Worm (Caenorhabditis elegans) whole organism, L2 larva: ENCODE results near the gene E04D5.4.

Experiments used
- C34F6.9 ChIP-seq: fragments of 150-350 bp; optimal IDR thresholded peaks from 2 replicates; lab custom pipeline; 2014; ENCODE audit warnings: missing biosample characterization, missing genetic modification characterization
- F13H6.1 ChIP-seq: sonication (generic microtip); optimal IDR thresholded peaks from 2 replicates; lab custom pipeline; 2016; ENCODE audit warnings: missing genetic modification characterization, missing compliant biosample characterization
- R02D3.7 ChIP-seq: fragments of 150-350 bp; optimal IDR thresholded peaks from 2 replicates; lab custom pipeline; 2014; ENCODE audit warnings: missing biosample characterization, missing genetic modification characterization
- Y55F3AM.14 ChIP-seq: fragments of 200-800 bp; sonication (Bioruptor generic); optimal IDR thresholded peaks from 2 replicates; lab custom pipeline; 2018; ENCODE audit warnings: mild to moderate bottlenecking, missing genetic modification characterization, missing compliant biosample characterization
- ZK546.5 ChIP-seq: sonication (generic microtip); optimal IDR thresholded peaks from 2 replicates; lab custom pipeline; 2017; ENCODE audit warnings: missing biosample characterization, missing genetic modification characterization
- alr-1 ChIP-seq: fragments of 150-350 bp; optimal IDR thresholded peaks from 2 replicates; lab custom pipeline; 2014; ENCODE audit warnings: missing biosample characterization, missing genetic modification characterization
- aly-2 ChIP-seq: fragments of 150-350 bp; optimal IDR thresholded peaks from 2 replicates; lab custom pipeline; 2014; ENCODE audit warnings: missing biosample characterization, missing genetic modification characterization
- ama-1 ChIP-seq: fragments of 150-350 bp; optimal IDR thresholded peaks from 2 replicates; lab custom pipeline; 2018; ENCODE audit warnings: inconsistent platforms
- blmp-1 ChIP-seq: sonication (generic microtip); optimal IDR thresholded peaks from 2 replicates; lab custom pipeline; 2017; ENCODE audit warnings: missing genetic modification characterization, mild to moderate bottlenecking, missing compliant biosample characterization, antibody characterized with exemption, moderate library complexity; ENCODE audit not compliant: insufficient read depth
- ceh-16 ChIP-seq: fragments of 150-350 bp; optimal IDR thresholded peaks from 2 replicates; lab custom pipeline; 2014; ENCODE audit warnings: missing biosample characterization, missing genetic modification characterization
- ceh-82 ChIP-seq: fragments of 150-350 bp; optimal IDR thresholded peaks from 2 replicates; lab custom pipeline; 2014; ENCODE audit warnings: missing biosample characterization, missing genetic modification characterization
- crh-2 ChIP-seq: sonication (generic microtip); optimal IDR thresholded peaks from 2 replicates; lab custom pipeline; 2017; ENCODE audit warnings: missing biosample characterization, missing genetic modification characterization
- dmd-4 ChIP-seq: sonication (generic microtip); optimal IDR thresholded peaks from 2 replicates; lab custom pipeline; 2017; ENCODE audit warnings: missing biosample characterization, missing genetic modification characterization
- egl-27 ChIP-seq: sonication (generic microtip); optimal IDR thresholded peaks from 3 replicates; lab custom pipeline; 2017; ENCODE audit warnings: missing biosample characterization, missing genetic modification reagents, missing genetic modification characterization
- elt-1 ChIP-seq: fragments of 150-350 bp; optimal IDR thresholded peaks from 2 replicates; lab custom pipeline; 2014; ENCODE audit warnings: missing biosample characterization, missing genetic modification characterization
- elt-3 ChIP-seq: sonication (generic microtip); optimal IDR thresholded peaks from 2 replicates; lab custom pipeline; 2017; ENCODE audit warnings: missing biosample characterization, missing genetic modification characterization
- fos-1 ChIP-seq: fragments of 150-350 bp; optimal IDR thresholded peaks from 2 replicates; lab custom pipeline; 2014; ENCODE audit warnings: missing biosample characterization, missing genetic modification characterization
- gmeb-1 ChIP-seq: fragments of 150-350 bp; optimal IDR thresholded peaks from 2 replicates; lab custom pipeline; 2014; ENCODE audit warnings: missing biosample characterization, missing genetic modification characterization
- lin-11 ChIP-seq: fragments of 150-350 bp; sonication (generic microtip); optimal IDR thresholded peaks from 2 replicates; lab custom pipeline; 2014; ENCODE audit warnings: missing biosample characterization, missing genetic modification characterization, inconsistent platforms, mixed read lengths
- lin-13 ChIP-seq: fragments of 150-350 bp; optimal IDR thresholded peaks from 2 replicates; lab custom pipeline; 2014; ENCODE audit warnings: missing biosample characterization, missing genetic modification reagents, missing genetic modification characterization
- lin-39 ChIP-seq: fragments of 150-350 bp; optimal IDR thresholded peaks from 2 replicates; lab custom pipeline; 2014; ENCODE audit warnings: missing biosample characterization, missing genetic modification reagents, missing genetic modification characterization
- lsy-2 ChIP-seq, 2 experiments: fragments of 150-350 bp in 1 of 2; sonication (generic microtip) in 1 of 2; optimal IDR thresholded peaks; 2 replicates each; lab custom pipeline; 2014 to 2017; ENCODE audit warnings: missing biosample characterization in 2 of 2, missing genetic modification characterization in 2 of 2
- mab-5 ChIP-seq: fragments of 150-350 bp; optimal IDR thresholded peaks from 2 replicates; lab custom pipeline; 2014; ENCODE audit warnings: missing biosample characterization, missing genetic modification characterization
- mbf-1 ChIP-seq: sonication (generic microtip); optimal IDR thresholded peaks from 2 replicates; lab custom pipeline; 2017; ENCODE audit warnings: missing biosample characterization, missing genetic modification characterization
- mdl-1 ChIP-seq, 2 experiments: fragments of 150-350 bp in 1 of 2; sonication (generic microtip) in 1 of 2; optimal IDR thresholded peaks; 2 replicates each; lab custom pipeline; 2017; ENCODE audit warnings: missing biosample characterization in 2 of 2, missing genetic modification characterization in 2 of 2
- nhr-10 ChIP-seq: sonication (generic microtip); optimal IDR thresholded peaks from 2 replicates; lab custom pipeline; 2017; ENCODE audit warnings: missing biosample characterization, missing genetic modification characterization
- nhr-11 ChIP-seq: fragments of 150-350 bp; optimal IDR thresholded peaks from 2 replicates; lab custom pipeline; 2014; ENCODE audit warnings: missing biosample characterization, missing genetic modification characterization
- nhr-12 ChIP-seq: fragments of 150-350 bp; optimal IDR thresholded peaks from 2 replicates; lab custom pipeline; 2014; ENCODE audit warnings: missing biosample characterization, missing genetic modification characterization
- nhr-129 ChIP-seq: fragments of 150-350 bp; optimal IDR thresholded peaks from 2 replicates; lab custom pipeline; 2014; ENCODE audit warnings: missing biosample characterization, missing genetic modification characterization
- nhr-21 ChIP-seq: fragments of 150-350 bp; optimal IDR thresholded peaks from 2 replicates; lab custom pipeline; 2014; ENCODE audit warnings: missing biosample characterization, missing genetic modification characterization
- nhr-23 ChIP-seq: fragments of 150-350 bp; optimal IDR thresholded peaks from 2 replicates; lab custom pipeline; 2014; ENCODE audit warnings: missing biosample characterization, missing genetic modification reagents, missing genetic modification characterization
- nhr-237 ChIP-seq: fragments of 150-350 bp; optimal IDR thresholded peaks from 2 replicates; lab custom pipeline; 2014; ENCODE audit warnings: missing biosample characterization, missing genetic modification characterization
- nhr-25 ChIP-seq: fragments of 150-350 bp; sonication (generic microtip); optimal IDR thresholded peaks from 3 replicates; lab custom pipeline; 2014; ENCODE audit warnings: missing biosample characterization, missing genetic modification characterization
- nhr-6 ChIP-seq: fragments of 150-350 bp; optimal IDR thresholded peaks from 2 replicates; lab custom pipeline; 2014; ENCODE audit warnings: missing biosample characterization, missing genetic modification characterization
- nhr-77 ChIP-seq: fragments of 150-350 bp; optimal IDR thresholded peaks from 2 replicates; lab custom pipeline; 2014; ENCODE audit warnings: missing biosample characterization, missing genetic modification characterization
- peb-1 ChIP-seq: fragments of 150-350 bp; optimal IDR thresholded peaks from 2 replicates; lab custom pipeline; 2014; ENCODE audit warnings: missing biosample characterization, missing genetic modification characterization
- sem-4 ChIP-seq: fragments of 150-350 bp; optimal IDR thresholded peaks from 2 replicates; lab custom pipeline; 2014; ENCODE audit warnings: missing biosample characterization, missing genetic modification reagents, missing genetic modification characterization
- skn-1 ChIP-seq: sonication (generic microtip); optimal IDR thresholded peaks from 2 replicates; lab custom pipeline; 2017; ENCODE audit warnings: missing biosample characterization, missing genetic modification characterization
- sma-3 ChIP-seq: sonication (generic microtip); optimal IDR thresholded peaks from 2 replicates; lab custom pipeline; 2016; ENCODE audit warnings: missing genetic modification reagents, missing genetic modification characterization, missing compliant biosample characterization
- sma-9 ChIP-seq, 2 experiments: fragments of 150-350 bp in 1 of 2; sonication (generic microtip) in 1 of 2; optimal IDR thresholded peaks; 2 replicates each; lab custom pipeline; 2014 to 2016; ENCODE audit warnings: missing genetic modification characterization in 2 of 2, mild to moderate bottlenecking in 1 of 2, missing biosample characterization in 1 of 2, missing compliant biosample characterization in 1 of 2, missing genetic modification reagents in 1 of 2, moderate library complexity in 1 of 2
- snpc-4 ChIP-seq: fragments of 150-350 bp; optimal IDR thresholded peaks from 2 replicates; lab custom pipeline; 2014; ENCODE audit warnings: missing biosample characterization, missing genetic modification characterization
- unc-39 ChIP-seq: fragments of 150-350 bp; optimal IDR thresholded peaks from 2 replicates; lab custom pipeline; 2014; ENCODE audit warnings: missing biosample characterization, missing genetic modification characterization
- unc-55 ChIP-seq: fragments of 150-350 bp; sonication (generic microtip); optimal IDR thresholded peaks from 3 replicates; lab custom pipeline; 2014; ENCODE audit warnings: missing biosample characterization, missing genetic modification reagents, missing genetic modification characterization
- unc-62 ChIP-seq: fragments of 150-350 bp; optimal IDR thresholded peaks from 2 replicates; lab custom pipeline; 2014; ENCODE audit warnings: missing biosample characterization, missing genetic modification reagents, missing genetic modification characterization
- zag-1 ChIP-seq: fragments of 150-350 bp; optimal IDR thresholded peaks from 2 replicates; lab custom pipeline; 2014; ENCODE audit warnings: missing biosample characterization, missing genetic modification characterization
- ztf-1 ChIP-seq: fragments of 200-800 bp; sonication (Bioruptor generic); conservative IDR thresholded peaks from 2 replicates; pipeline ENCODE4 v1.3.6; 2022; ENCODE audit warnings: missing genetic modification characterization, missing compliant biosample characterization
- ztf-11 ChIP-seq: sonication (generic microtip); optimal IDR thresholded peaks from 2 replicates; lab custom pipeline; 2017; ENCODE audit warnings: missing biosample characterization, missing genetic modification characterization
- ztf-4 ChIP-seq: fragments of 150-350 bp; optimal IDR thresholded peaks from 2 replicates; lab custom pipeline; 2014; ENCODE audit warnings: missing biosample characterization, missing genetic modification characterization

The E04D5.4 gene

DNA sequence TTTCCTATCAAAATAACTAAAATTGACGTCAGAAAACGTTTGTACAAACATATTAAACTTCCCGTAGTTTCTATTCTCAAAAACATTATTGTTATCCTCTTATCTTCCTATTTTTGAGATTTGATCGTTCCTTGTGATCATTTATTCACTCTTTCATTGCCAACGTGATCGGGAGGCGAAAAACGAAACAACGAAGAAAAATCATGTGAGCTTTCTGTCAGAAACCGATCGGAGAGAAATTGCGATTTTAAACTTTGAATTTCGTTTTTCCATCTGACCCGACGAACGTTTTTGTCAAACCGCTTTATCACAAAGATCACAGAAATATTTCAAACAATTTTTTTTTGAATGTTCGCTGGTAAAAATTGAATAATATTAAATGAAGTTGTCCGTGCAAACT lies 6.2 kb downstream of the E04D5.4 start:
- TF ChIP-seq nhr-237 (tag; lab: Kevin White, UChicago) = no peak
- TF ChIP-seq C34F6.9 (tag; lab: Kevin White, UChicago) = peak; percentile 15
- peak; percentile 41 for TF ChIP-seq sma-3 (GFP tag; lab: Kevin White, UChicago)
- TF ChIP-seq lin-11 (tag; lab: Kevin White, UChicago) = no peak
- TF ChIP-seq ceh-16 (tag; lab: Kevin White, UChicago) = no peak
- peak; percentile 59 for TF ChIP-seq crh-2 (tag; lab: Kevin White, UChicago)
- no peak for TF ChIP-seq skn-1 (tag; lab: Kevin White, UChicago)
- TF ChIP-seq nhr-25 (tag; lab: Kevin White, UChicago) = peak; percentile 23
- TF ChIP-seq egl-27 (tag; lab: Kevin White, UChicago) = no peak
- no peak for TF ChIP-seq ztf-11
- TF ChIP-seq snpc-4 (tag; lab: Kevin White, UChicago) = no peak
- TF ChIP-seq peb-1 (tag; lab: Kevin White, UChicago) = no peak
- peak; percentile 48 for TF ChIP-seq nhr-6 (tag; lab: Kevin White, UChicago)
- TF ChIP-seq lin-13 (GFP tag; lab: Kevin White, UChicago) = no peak
- TF ChIP-seq mab-5 (tag; lab: Kevin White, UChicago) = no peak
- TF ChIP-seq ceh-82 = no peak
- TF ChIP-seq mbf-1 (tag; lab: Kevin White, UChicago) = no peak
- no peak for TF ChIP-seq elt-3
- no peak for TF ChIP-seq Y55F3AM.14 (GFP tag; lab: Kevin White, UChicago)
- TF ChIP-seq lsy-2 (tag; optimal IDR thresholded peaks at IDR 0.05; lab: Kevin White, UChicago) = peak in 1 of 2 experiments; percentile 19
- TF ChIP-seq alr-1 (tag; lab: Kevin White, UChicago) = no peak
- no peak for TF ChIP-seq unc-39 (tag; lab: Kevin White, UChicago)
- no peak for TF ChIP-seq ztf-1 (GFP tag; lab: Robert Waterston, UW)
- TF ChIP-seq nhr-23 = no peak
- peak; percentile 54 for TF ChIP-seq ama-1 (lab: Kevin White, UChicago)
- TF ChIP-seq ZK546.5 (tag; lab: Kevin White, UChicago) = no peak
- peak; percentile 83 for TF ChIP-seq nhr-129 (tag; lab: Kevin White, UChicago)
- TF ChIP-seq sma-9 (GFP tag; optimal IDR thresholded peaks at IDR 0.05; lab: Kevin White, UChicago) = peak; percentile 86
- no peak for TF ChIP-seq sma-9 (tag; optimal IDR thresholded peaks at IDR 0.05; lab: Kevin White, UChicago)
- peak; percentile 43 for TF ChIP-seq ztf-4 (tag; lab: Kevin White, UChicago)
- TF ChIP-seq gmeb-1 (tag; lab: Kevin White, UChicago) = no peak
- no peak for TF ChIP-seq fos-1 (tag; lab: Kevin White, UChicago)
- no peak for TF ChIP-seq dmd-4 (tag; lab: Kevin White, UChicago)
- no peak for TF ChIP-seq lin-39 (tag; lab: Kevin White, UChicago)
- no peak for TF ChIP-seq aly-2 (tag; lab: Kevin White, UChicago)
- no peak for TF ChIP-seq mdl-1 (tag; optimal IDR thresholded peaks at IDR 0.05; lab: Kevin White, UChicago)
- TF ChIP-seq blmp-1 (tag; lab: Kevin White, UChicago) = peak; percentile 61
- TF ChIP-seq sem-4 (tag; lab: Kevin White, UChicago) = peak; percentile 21
- TF ChIP-seq nhr-10 = no peak
- no peak for TF ChIP-seq nhr-12 (tag; lab: Kevin White, UChicago)
- TF ChIP-seq unc-62 = no peak
- TF ChIP-seq nhr-11 (tag; lab: Kevin White, UChicago) = no peak
- no peak for TF ChIP-seq zag-1
- TF ChIP-seq R02D3.7 = no peak
- TF ChIP-seq elt-1 = no peak
- no peak for TF ChIP-seq nhr-77 (tag; lab: Kevin White, UChicago)
- TF ChIP-seq F13H6.1 (tag; lab: Kevin White, UChicago) = no peak
- peak; percentile 48 for TF ChIP-seq nhr-21
- TF ChIP-seq unc-55 (GFP tag; lab: Kevin White, UChicago) = no peak
